Worm (Caenorhabditis elegans): Measurements from ENCODE around the gene F54C9.7.

F54C9.7 gene

ce11 chrII:8561227-8561626, 11.9 kb upstream of the F54C9.7 start, which contains the start of gene iff-2 (continued):
- TF ChIP-seq D1046.2 (GFP tag; IDR thresholded peaks at IDR 0.05) (peak; percentile 94), madf-5 (GFP tag; IDR thresholded peaks at IDR 0.05) (peak in 1 of 2 experiments; percentile 89; a peak in 1 of 4 replicates), arid-1 (GFP tag; conservative IDR thresholded peaks at IDR 0.05) (peak; percentile 97), nhr-10 (tag; optimal IDR thresholded peaks at IDR 0.05) (peak; percentile 97), dmd-9 (GFP tag; IDR thresholded peaks at IDR 0.05) (peak; percentile 95), lin-39 (tag; optimal IDR thresholded peaks at IDR 0.05) (no peak), lin-13 (GFP tag; optimal IDR thresholded peaks at IDR 0.05) (peak; percentile 99), nhr-77 (tag; optimal IDR thresholded peaks at IDR 0.05) (peak; percentile 99), ctbp-1 (GFP tag; IDR thresholded peaks at IDR 0.05) (peak; percentile 98), T20F7.1 (GFP tag; optimal IDR thresholded peaks at IDR 0.05) (peak; percentile 97), ceh-28 (tag; optimal IDR thresholded peaks at IDR 0.05) (peak; percentile 41), snpc-4 (tag; optimal IDR thresholded peaks at IDR 0.05) (peak; percentile 70), mdl-1 (tag; optimal IDR thresholded peaks at IDR 0.05) (peak; percentile 93 to 99), nhr-42 (GFP tag; IDR thresholded peaks at IDR 0.05) (peak; percentile 98), T26A8.4 (GFP tag; IDR thresholded peaks at IDR 0.05) (peak; percentile 97), nhr-6 (tag; optimal IDR thresholded peaks at IDR 0.05) (peak; percentile 99), zfp-3 (GFP tag; conservative IDR thresholded peaks at IDR 0.05) (peak; percentile 97), ama-1 (optimal IDR thresholded peaks at IDR 0.05) (peak; percentile 68)

ce11 chrII:8562002-8562401, 11.1 kb upstream of the F54C9.7 start, which contains the start of gene F54C9.14:
Gene F54C9.14 (plus strand): TSS chrII:8562302.
- TF ChIP-seq aly-2 (tag; optimal IDR thresholded peaks at IDR 0.05) (no peak), zfp-3 (GFP tag; conservative IDR thresholded peaks at IDR 0.05) (no peak), zfp-2 (tag; optimal IDR thresholded peaks at IDR 0.05) (no peak), lin-39 (tag; optimal IDR thresholded peaks at IDR 0.05) (no peak), lin-1 (GFP tag; IDR thresholded peaks at IDR 0.05) (no peak), Y105C5A.15 (GFP tag; IDR thresholded peaks at IDR 0.05) (no peak), tra-1 (GFP tag; IDR thresholded peaks at IDR 0.05) (no peak), ceh-32 (tag; optimal IDR thresholded peaks at IDR 0.05; ENCODE audit: poor library complexity) (no peak), ama-1 (optimal IDR thresholded peaks at IDR 0.05) (no peak), R02D3.7 (tag; optimal IDR thresholded peaks at IDR 0.05) (no peak), ceh-62 (tag; optimal IDR thresholded peaks at IDR 0.05) (no peak)

ce11 chrII:8566039-8566438, 7.1 kb upstream of the F54C9.7 start, which contains the start of gene stc-1:
Gene stc-1 (minus strand): TSS chrII:8566139.
- TF ChIP-seq zag-1 (tag; optimal IDR thresholded peaks at IDR 0.05) (no peak), daf-16 (GFP tag; optimal IDR thresholded peaks at IDR 0.05) (no peak), daf-16 (tag; optimal IDR thresholded peaks at IDR 0.05) (peak; percentile 33), lsy-2 (tag; optimal IDR thresholded peaks at IDR 0.05) (peak in 1 of 2 experiments; percentile 45), unc-39 (tag; optimal IDR thresholded peaks at IDR 0.05) (no peak), mes-2 (tag; optimal IDR thresholded peaks at IDR 0.05; ENCODE audit: poor library complexity, severe bottlenecking) (peak; percentile 59), skn-1 (tag; optimal IDR thresholded peaks at IDR 0.05) (no peak), F10B5.3 (tag; optimal IDR thresholded peaks at IDR 0.05) (no peak), nhr-42 (GFP tag; IDR thresholded peaks at IDR 0.05) (no peak), mdl-1 (tag; optimal IDR thresholded peaks at IDR 0.05) (no peak), ceh-62 (tag; optimal IDR thresholded peaks at IDR 0.05) (no peak), lin-39 (tag; optimal IDR thresholded peaks at IDR 0.05) (no peak), ztf-11 (tag; optimal IDR thresholded peaks at IDR 0.05) (no peak), nhr-48 (tag; optimal IDR thresholded peaks at IDR 0.05) (no peak), arid-1 (GFP tag; conservative IDR thresholded peaks at IDR 0.05) (0 out of 2 replicates have a peak, but pooled peaks have one; percentile 22), nhr-28 (tag; optimal IDR thresholded peaks at IDR 0.05) (peak; percentile 39), Y105C5A.15 (GFP tag; IDR thresholded peaks at IDR 0.05) (no peak), nhr-10 (tag; optimal IDR thresholded peaks at IDR 0.05) (peak; percentile 1), aha-1 (tag) (peak; percentile 23), dpl-1 (GFP tag; optimal IDR thresholded peaks at IDR 0.05) (peak; percentile 70), dmd-9 (GFP tag; IDR thresholded peaks at IDR 0.05) (no peak), lin-38 (GFP tag; IDR thresholded peaks at IDR 0.05) (peak; percentile 81), T26A8.4 (GFP tag; IDR thresholded peaks at IDR 0.05) (peak; percentile 35; the same call in 1 of the 2 replicates), set-16 (GFP tag; IDR thresholded peaks at IDR 0.05) (no peak), dve-1 (tag; optimal IDR thresholded peaks at IDR 0.05; ENCODE audit: insufficient read depth) (peak; percentile 43), mdt-29 (GFP tag; IDR thresholded peaks at IDR 0.05) (no peak), pqm-1 (tag; optimal IDR thresholded peaks at IDR 0.05) (peak; percentile 20), nhr-6 (tag; optimal IDR thresholded peaks at IDR 0.05) (peak; percentile 53)
